Fruit fly (Drosophila melanogaster): ENCODE data around the gene CG42322.

- TF ChIP-seq shn (GFP tag; optimal IDR thresholded peaks at IDR 0.05) (no peak), psq (GFP tag; optimal IDR thresholded peaks at IDR 0.05) (no peak), Max (GFP tag; optimal IDR thresholded peaks at IDR 0.05) (no peak)
These were observed 26.2 kb downstream of the CG42322 start for dm6 chr3R:20766156-20766486.

All from whole organism, embryonic.